Fruit fly (Drosophila melanogaster): ENCODE results near the gene CG32069.

The CG32069 gene

dm6 chr3L:11074043-11074853 is 11.8 kb upstream of the CG32069 start, which contains the start of the genes Pfdn2 and Noc1 (continued):
- TF ChIP-seq CG2712 (tag; optimal IDR thresholded peaks at IDR 0.05) (peak; percentile 78), CG18262 (tag; optimal IDR thresholded peaks at IDR 0.05) (peak; percentile 66), gsb-n (tag; optimal IDR thresholded peaks at IDR 0.05) (no peak), wor (GFP tag; IDR thresholded peaks at IDR 0.05) (no peak), CG3847 (GFP tag; IDR thresholded peaks at IDR 0.05) (0 out of 2 replicates have a peak, but pooled peaks have one; percentile 26), CG10565 (GFP tag; optimal IDR thresholded peaks at IDR 0.05) (no peak), CG17912 (GFP tag; optimal IDR thresholded peaks at IDR 0.05) (no peak), CG5245 (GFP tag; optimal IDR thresholded peaks at IDR 0.05) (no peak), schlank (tag; optimal IDR thresholded peaks at IDR 0.05) (no peak), sob (GFP tag; IDR thresholded peaks at IDR 0.05) (no peak), CG1602 (GFP tag; optimal IDR thresholded peaks at IDR 0.05) (peak; percentile 55), CG4854 (GFP tag; optimal IDR thresholded peaks at IDR 0.05) (no peak), CG9876 (GFP tag; optimal IDR thresholded peaks at IDR 0.05) (no peak), Dad (GFP tag; optimal IDR thresholded peaks at IDR 0.05) (no peak), Aef1 (GFP tag; IDR thresholded peaks at IDR 0.05) (peak; percentile 55; the same call in 1 of the 3 replicates), grn (GFP tag; optimal IDR thresholded peaks at IDR 0.05) (no peak), CkIIα-i1 (GFP tag; IDR thresholded peaks at IDR 0.05) (no peak), CG14014 (GFP tag; IDR thresholded peaks at IDR 0.05) (peak; percentile 43; the same call in 1 of the 2 replicates), CG3838 (GFP tag; optimal IDR thresholded peaks at IDR 0.05) (no peak), Optix (GFP tag; IDR thresholded peaks at IDR 0.05) (no peak), phol (tag; optimal IDR thresholded peaks at IDR 0.05) (peak; percentile 42), CG3407 (GFP tag; optimal IDR thresholded peaks at IDR 0.05) (no peak), tna (GFP tag; IDR thresholded peaks at IDR 0.05; ENCODE audit: partially characterized antibody) (no peak), Mad (GFP tag; optimal IDR thresholded peaks at IDR 0.05) (no peak), jing (GFP tag; optimal IDR thresholded peaks at IDR 0.05) (no peak), pan (optimal IDR thresholded peaks at IDR 0.05) (no peak), pan (GFP tag; optimal IDR thresholded peaks at IDR 0.05 in 1 of 2, IDR thresholded peaks at IDR 0.05 in 1 of 2) (peak in 1 of 2 experiments; percentile 61), CG17328 (GFP tag; IDR thresholded peaks at IDR 0.05) (peak; percentile 52), fd102C (GFP tag; optimal IDR thresholded peaks at IDR 0.05) (no peak), CG2120 (GFP tag; optimal IDR thresholded peaks at IDR 0.05) (peak; percentile 70), CG6813 (GFP tag; optimal IDR thresholded peaks at IDR 0.05) (no peak), Hmr (GFP tag; optimal IDR thresholded peaks at IDR 0.05) (no peak), NFAT (GFP tag; IDR thresholded peaks at IDR 0.05) (no peak), CG7357 (GFP tag; IDR thresholded peaks at IDR 0.05) (peak; percentile 49; the same call in 1 of the 3 replicates), dan (GFP tag; IDR thresholded peaks at IDR 0.05) (no peak), ci (GFP tag; IDR thresholded peaks at IDR 0.05) (no peak), ro (GFP tag; IDR thresholded peaks at IDR 0.05) (no peak), Chrac-16 (GFP tag; optimal IDR thresholded peaks at IDR 0.05) (peak; percentile 42), Mes4 (GFP tag; optimal IDR thresholded peaks at IDR 0.05) (no peak), Spps (tag; optimal IDR thresholded peaks at IDR 0.05) (no peak), sens (GFP tag) (no peak), fd96Cb (tag; optimal IDR thresholded peaks at IDR 0.05) (peak; percentile 41), CG16863 (GFP tag; optimal IDR thresholded peaks at IDR 0.05) (no peak), CG17359 (tag; optimal IDR thresholded peaks at IDR 0.05) (no peak), CG4707 (GFP tag; optimal IDR thresholded peaks at IDR 0.05) (no peak), HLH3B (GFP tag; IDR thresholded peaks at IDR 0.05) (no peak), sug (tag; optimal IDR thresholded peaks at IDR 0.05) (peak; percentile 58), CoRest (tag; optimal IDR thresholded peaks at IDR 0.05) (peak; percentile 80), CTCF (GFP tag; optimal IDR thresholded peaks at IDR 0.05) (no peak), her (GFP tag; optimal IDR thresholded peaks at IDR 0.05) (no peak), Hr51 (GFP tag; optimal IDR thresholded peaks at IDR 0.05) (peak in 1 of 2 experiments; percentile 38)
